Worm (Caenorhabditis elegans): Measurements from ENCODE around the gene fbxa-139.

The fbxa-139 gene

DNA sequence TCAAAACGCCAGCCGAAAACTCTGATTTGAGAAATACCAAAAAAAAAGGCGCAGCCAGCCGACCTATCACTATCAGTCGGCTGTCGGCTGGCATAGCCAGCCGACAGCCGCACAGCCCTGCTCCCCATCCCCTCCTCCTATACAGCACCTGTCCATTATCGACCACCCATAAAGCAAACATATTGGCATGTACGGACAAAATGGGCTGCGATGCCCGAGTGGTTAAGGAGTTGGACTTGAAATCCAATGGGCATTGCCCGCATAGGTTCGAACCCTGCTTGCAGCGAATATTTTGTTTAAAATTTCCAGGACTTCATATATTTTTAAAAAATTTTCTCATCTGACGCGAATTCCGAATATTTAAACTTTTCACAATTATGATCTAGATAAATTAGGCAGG, 44.1 kb downstream of the fbxa-139 start:
- peak; percentile 7 for TF ChIP-seq drap-1 (GFP tag; optimal IDR thresholded peaks at IDR 0.05)
- TF ChIP-seq lin-13 (tag; optimal IDR thresholded peaks at IDR 0.05): no peak

DNA sequence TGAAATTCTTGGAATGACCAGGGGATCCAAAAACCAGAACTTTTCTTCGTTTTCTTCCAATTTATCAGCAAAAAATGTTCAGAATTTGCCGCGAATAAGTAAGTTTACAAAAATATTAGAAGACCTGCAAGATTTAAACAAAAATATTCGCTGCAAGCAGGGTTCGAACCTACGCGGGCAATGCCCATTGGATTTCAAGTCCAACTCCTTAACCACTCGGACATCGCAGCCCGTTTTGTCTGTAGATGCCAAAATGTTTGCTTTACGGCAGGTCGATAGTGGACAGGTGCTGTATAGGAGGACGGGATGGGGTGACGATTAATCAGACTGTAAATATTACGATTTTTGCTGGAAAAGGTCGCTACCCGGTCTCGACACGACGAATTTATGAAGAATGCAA, 46.7 kb downstream of the fbxa-139 start:
- no peak for TF ChIP-seq M03D4.4 (tag; optimal IDR thresholded peaks at IDR 0.05)
- no peak for TF ChIP-seq elt-1 (tag; optimal IDR thresholded peaks at IDR 0.05; ENCODE audit: borderline replicate concordance, insufficient read depth)
- TF ChIP-seq mls-2 (tag; optimal IDR thresholded peaks at IDR 0.05): no peak
- no peak for TF ChIP-seq unc-120 (tag; optimal IDR thresholded peaks at IDR 0.05; ENCODE audit: poor library complexity, severe bottlenecking)
- peak; percentile 62 for TF ChIP-seq drap-1 (GFP tag; optimal IDR thresholded peaks at IDR 0.05)
- TF ChIP-seq lin-32 (GFP tag; optimal IDR thresholded peaks at IDR 0.05): no peak
- TF ChIP-seq sptf-1 (tag; optimal IDR thresholded peaks at IDR 0.05): peak; percentile 17

ce11 chrV:15544898-15545297, 49.6 kb downstream of the fbxa-139 start, which contains the start of gene glb-14:
Gene glb-14, minus strand, starts transcription at chrV:15544994.
- TF ChIP-seq zip-8 (tag; optimal IDR thresholded peaks at IDR 0.05): no peak
- no peak for TF ChIP-seq unc-120 (tag; optimal IDR thresholded peaks at IDR 0.05; ENCODE audit: poor library complexity, severe bottlenecking)
- no peak for TF ChIP-seq elt-3 (tag; optimal IDR thresholded peaks at IDR 0.05)
- no peak for TF ChIP-seq ceh-83 (GFP tag; optimal IDR thresholded peaks at IDR 0.05)
- TF ChIP-seq sem-2 (GFP tag; optimal IDR thresholded peaks at IDR 0.05): no peak
- no peak for TF ChIP-seq M03D4.4 (tag; optimal IDR thresholded peaks at IDR 0.05)
- TF ChIP-seq ceh-39 (tag; optimal IDR thresholded peaks at IDR 0.05): no peak
- TF ChIP-seq nhr-76 (tag; optimal IDR thresholded peaks at IDR 0.05): no peak
